Worm (Caenorhabditis elegans) whole organism, L3 larva: ENCODE measurements around the gene R74.8.
A peak's percentile ranks its signal among the peaks of the same experiment; 100 is the strongest.

Experiments
- R02D3.7 ChIP-seq: fragments of 150-350 bp; optimal IDR thresholded peaks from 2 replicates; lab custom pipeline; 2014; ENCODE audit warnings: missing biosample characterization, missing genetic modification characterization
- ZK546.5 ChIP-seq: sonication (generic microtip); optimal IDR thresholded peaks from 2 replicates; lab custom pipeline; 2017; ENCODE audit warnings: missing biosample characterization, missing genetic modification characterization
- aly-2 ChIP-seq: fragments of 150-350 bp; optimal IDR thresholded peaks from 2 replicates; lab custom pipeline; 2014; ENCODE audit warnings: missing biosample characterization, missing genetic modification characterization
- ama-1 ChIP-seq: fragments of 150-350 bp; optimal IDR thresholded peaks from 2 replicates; lab custom pipeline; 2018
- ceh-16 ChIP-seq: sonication (generic microtip); optimal IDR thresholded peaks from 2 replicates; lab custom pipeline; 2017; ENCODE audit warnings: missing biosample characterization, missing genetic modification characterization
- ceh-28 ChIP-seq: fragments of 150-350 bp; optimal IDR thresholded peaks from 2 replicates; lab custom pipeline; 2014; ENCODE audit warnings: missing biosample characterization, missing genetic modification reagents, missing genetic modification characterization
- ceh-82 ChIP-seq: fragments of 150-350 bp; optimal IDR thresholded peaks from 2 replicates; lab custom pipeline; 2014; ENCODE audit warnings: missing biosample characterization, missing genetic modification characterization
- ceh-9 ChIP-seq: sonication (generic microtip); optimal IDR thresholded peaks from 2 replicates; lab custom pipeline; 2018; ENCODE audit warnings: missing biosample characterization, missing genetic modification characterization
- egl-27 ChIP-seq: sonication (generic microtip); optimal IDR thresholded peaks from 4 replicates; lab custom pipeline; 2017; ENCODE audit warnings: missing biosample characterization, missing genetic modification reagents, missing genetic modification characterization
- elt-2 ChIP-seq: sonication (generic microtip); optimal IDR thresholded peaks from 2 replicates; lab custom pipeline; 2016; ENCODE audit warnings: missing genetic modification reagents, mild to moderate bottlenecking, missing genetic modification characterization, missing compliant biosample characterization
- eor-1 ChIP-seq, 2 experiments: fragments of 150-350 bp; optimal IDR thresholded peaks; 2 replicates each; lab custom pipeline; 2014 to 2018; ENCODE audit warnings: missing biosample characterization in 2 of 2, missing genetic modification characterization in 2 of 2
- fkh-10 ChIP-seq: sonication (generic microtip); optimal IDR thresholded peaks from 2 replicates; lab custom pipeline; 2017; ENCODE audit warnings: missing biosample characterization, missing genetic modification reagents, missing genetic modification characterization
- fos-1 ChIP-seq: fragments of 150-350 bp; optimal IDR thresholded peaks from 2 replicates; lab custom pipeline; 2014; ENCODE audit warnings: missing biosample characterization, missing genetic modification characterization
- hmg-11 ChIP-seq: sonication (generic microtip); optimal IDR thresholded peaks from 2 replicates; lab custom pipeline; 2016; ENCODE audit warnings: missing genetic modification characterization, missing compliant biosample characterization
- jun-1 ChIP-seq: fragments of 150-350 bp; optimal IDR thresholded peaks from 2 replicates; lab custom pipeline; 2014; ENCODE audit warnings: missing biosample characterization, missing genetic modification reagents, missing genetic modification characterization
- lin-15B ChIP-seq: fragments of 150-350 bp; optimal IDR thresholded peaks from 2 replicates; lab custom pipeline; 2014; ENCODE audit warnings: missing biosample characterization, missing genetic modification characterization
- lsy-12 ChIP-seq: sonication (generic microtip); optimal IDR thresholded peaks from 2 replicates; lab custom pipeline; 2016; ENCODE audit warnings: mild to moderate bottlenecking, missing genetic modification characterization, missing compliant biosample characterization
- mdl-1 ChIP-seq: fragments of 150-350 bp; optimal IDR thresholded peaks from 2 replicates; lab custom pipeline; 2014; ENCODE audit warnings: missing biosample characterization, missing genetic modification characterization
- nfya-1 ChIP-seq: sonication (generic microtip); optimal IDR thresholded peaks from 2 replicates; lab custom pipeline; 2017; ENCODE audit warnings: missing genetic modification characterization, mild to moderate bottlenecking, missing compliant biosample characterization, antibody characterized with exemption, moderate library complexity; ENCODE audit not compliant: insufficient read depth
- nhr-11 ChIP-seq: fragments of 150-350 bp; optimal IDR thresholded peaks from 2 replicates; lab custom pipeline; 2014; ENCODE audit warnings: missing biosample characterization, missing genetic modification characterization
- nhr-12 ChIP-seq: fragments of 150-350 bp; optimal IDR thresholded peaks from 2 replicates; lab custom pipeline; 2014; ENCODE audit warnings: missing biosample characterization, missing genetic modification characterization
- nhr-23 ChIP-seq: fragments of 150-350 bp; optimal IDR thresholded peaks from 2 replicates; lab custom pipeline; 2014; ENCODE audit warnings: missing biosample characterization, missing genetic modification reagents, missing genetic modification characterization
- nhr-25 ChIP-seq: sonication (generic microtip); optimal IDR thresholded peaks from 2 replicates; lab custom pipeline; 2017; ENCODE audit warnings: missing biosample characterization, missing genetic modification characterization
- nhr-43 ChIP-seq: sonication (generic microtip); optimal IDR thresholded peaks from 2 replicates; lab custom pipeline; 2016; ENCODE audit warnings: mild to moderate bottlenecking, missing genetic modification characterization, missing compliant biosample characterization; ENCODE audit not compliant: poor library complexity, severe bottlenecking
- nhr-67 ChIP-seq: fragments of 150-350 bp; optimal IDR thresholded peaks from 2 replicates; lab custom pipeline; 2014; ENCODE audit warnings: missing biosample characterization, missing genetic modification characterization
- nhr-76 ChIP-seq: fragments of 150-350 bp; sonication (generic microtip); optimal IDR thresholded peaks from 5 replicates; lab custom pipeline; 2014; ENCODE audit warnings: missing biosample characterization, missing genetic modification characterization
- nhr-77 ChIP-seq: fragments of 150-350 bp; optimal IDR thresholded peaks from 2 replicates; lab custom pipeline; 2014; ENCODE audit warnings: missing biosample characterization, missing genetic modification characterization
- pha-4 ChIP-seq: fragments of 150-350 bp; optimal IDR thresholded peaks from 2 replicates; lab custom pipeline; 2014; ENCODE audit warnings: missing biosample characterization, missing genetic modification reagents, missing genetic modification characterization
- pqm-1 ChIP-seq: fragments of 150-350 bp; optimal IDR thresholded peaks from 2 replicates; lab custom pipeline; 2017; ENCODE audit warnings: missing biosample characterization, missing genetic modification characterization, inconsistent platforms
- sea-2 ChIP-seq: fragments of 150-350 bp; sonication (generic microtip); optimal IDR thresholded peaks from 4 replicates; lab custom pipeline; 2014; ENCODE audit warnings: missing biosample characterization, missing genetic modification reagents, missing genetic modification characterization
- skn-1 ChIP-seq: fragments of 150-350 bp; optimal IDR thresholded peaks from 2 replicates; lab custom pipeline; 2014; ENCODE audit warnings: missing biosample characterization, missing genetic modification characterization
- snpc-4 ChIP-seq: fragments of 150-350 bp; optimal IDR thresholded peaks from 2 replicates; lab custom pipeline; 2014; ENCODE audit warnings: missing biosample characterization, missing genetic modification characterization
- tbx-2 ChIP-seq: sonication (generic microtip); optimal IDR thresholded peaks from 2 replicates; lab custom pipeline; 2016; ENCODE audit warnings: mild to moderate bottlenecking, missing genetic modification characterization, missing compliant biosample characterization
- ztf-11 ChIP-seq: fragments of 150-350 bp; optimal IDR thresholded peaks from 2 replicates; lab custom pipeline; 2014; ENCODE audit warnings: missing biosample characterization, missing genetic modification characterization
- ztf-4 ChIP-seq: fragments of 150-350 bp; optimal IDR thresholded peaks from 2 replicates; lab custom pipeline; 2014; ENCODE audit warnings: missing biosample characterization, missing genetic modification characterization

The R74.8 gene

ce11 chrIII:4223668-4224127 is 17.6 kb downstream of the R74.8 start (continued):
- peak; percentile 35 for TF ChIP-seq R02D3.7 (tag; lab: Kevin White, UChicago)
- TF ChIP-seq, all 47 proteins: peak for 29

ce11 chrIII:4224722-4225121 is 18.6 kb downstream of the R74.8 start:
- TF ChIP-seq sea-2 (GFP tag; lab: Kevin White, UChicago) (no peak), hmg-11 (tag; lab: Kevin White, UChicago) (peak; percentile 5)

- no peak for TF ChIP-seq jun-1 (tag; lab: Kevin White, UChicago)
- no peak for TF ChIP-seq tbx-2 (tag; lab: Kevin White, UChicago)
- no peak for TF ChIP-seq sea-2 (GFP tag; lab: Kevin White, UChicago)
- peak; percentile 30 for TF ChIP-seq nfya-1
- TF ChIP-seq aly-2 (tag; lab: Kevin White, UChicago): no peak
- no peak for TF ChIP-seq ztf-11
- TF ChIP-seq pha-4: no peak
- TF ChIP-seq ceh-28 (tag; lab: Kevin White, UChicago): no peak
- TF ChIP-seq nhr-77: no peak
- TF ChIP-seq nhr-23 (tag; lab: Kevin White, UChicago): no peak
- TF ChIP-seq ceh-9: no peak
- no peak for TF ChIP-seq snpc-4 (tag; lab: Kevin White, UChicago)
- no peak for TF ChIP-seq lin-15B (tag; lab: Kevin White, UChicago)
- no peak for TF ChIP-seq skn-1
- TF ChIP-seq hmg-11 (tag; lab: Kevin White, UChicago): no peak
- TF ChIP-seq nhr-12 (tag; lab: Kevin White, UChicago): no peak
- no peak for TF ChIP-seq nhr-25 (tag; lab: Kevin White, UChicago)
- peak; percentile 75 for TF ChIP-seq elt-2 (tag; lab: Kevin White, UChicago)
- no peak for TF ChIP-seq ceh-82 (tag; lab: Kevin White, UChicago)
- TF ChIP-seq nhr-67 (tag; lab: Kevin White, UChicago): no peak
- peak; percentile 56 for TF ChIP-seq pqm-1 (tag; lab: Kevin White, UChicago)
- TF ChIP-seq ztf-4 (tag; lab: Kevin White, UChicago): no peak
- TF ChIP-seq mdl-1 (tag; lab: Kevin White, UChicago): no peak
- TF ChIP-seq lsy-12 (tag; lab: Kevin White, UChicago): no peak
Observed at ce11 chrIII:4227363-4227762, 21.3 kb downstream of the R74.8 start.

ce11 chrIII:4228008-4228407 is 21.9 kb downstream of the R74.8 start, which contains the start of gene mpk-1:
Gene mpk-1 (minus strand): TSS chrIII:4228108.
- TF ChIP-seq nhr-76 (tag; lab: Kevin White, UChicago) (no peak), egl-27 (tag; lab: Kevin White, UChicago) (no peak), fkh-10 (GFP tag; lab: Kevin White, UChicago) (no peak), mdl-1 (tag; lab: Kevin White, UChicago) (no peak), ZK546.5 (tag; lab: Kevin White, UChicago) (no peak), lsy-12 (tag; lab: Kevin White, UChicago) (no peak), nhr-11 (tag; lab: Kevin White, UChicago) (no peak), ceh-16 (tag; lab: Kevin White, UChicago) (no peak)
- TF ChIP-seq, all 47 proteins: peak for 0

ce11 chrIII:4228841-4229240 is 22.8 kb downstream of the R74.8 start, which contains the start of gene F43C1.5:
Gene F43C1.5 (plus strand): TSS chrIII:4229141.
- TF ChIP-seq ztf-4 (tag; lab: Kevin White, UChicago): no peak
- no peak for TF ChIP-seq ama-1 (lab: Kevin White, UChicago)
- no peak for TF ChIP-seq aly-2 (tag; lab: Kevin White, UChicago)
- TF ChIP-seq nhr-23 (tag; lab: Kevin White, UChicago): no peak
- TF ChIP-seq fos-1 (tag; lab: Kevin White, UChicago): no peak
- no peak for TF ChIP-seq pha-4
- TF ChIP-seq ZK546.5 (tag; lab: Kevin White, UChicago): no peak
- no peak for TF ChIP-seq nhr-43 (tag; lab: Kevin White, UChicago)
- TF ChIP-seq lsy-12 (tag; lab: Kevin White, UChicago): no peak
- TF ChIP-seq R02D3.7 (tag; lab: Kevin White, UChicago): no peak
- TF ChIP-seq nhr-12 (tag; lab: Kevin White, UChicago): no peak
- no peak for TF ChIP-seq eor-1 (tag; optimal IDR thresholded peaks at IDR 0.05; lab: Kevin White, UChicago)
